Worm (Caenorhabditis elegans): ENCODE measurements around the gene sri-57.

sri-57 gene

ce11 chrII:2709942-2710341 lies 37.7 kb upstream of the sri-57 start, which contains the start of gene T05A8.1:
Gene T05A8.1, minus strand, starts transcription at chrII:2710042.
- TF ChIP-seq hmg-1.1 (GFP tag; IDR thresholded peaks at IDR 0.05), result no peak
- no peak for TF ChIP-seq nhr-25 (tag; optimal IDR thresholded peaks at IDR 0.05; ENCODE audit: borderline replicate concordance, insufficient read depth)
- no peak for TF ChIP-seq aha-1 (tag)
- TF ChIP-seq R02D3.7 (tag; optimal IDR thresholded peaks at IDR 0.05), result no peak
- TF ChIP-seq lin-1 (GFP tag; IDR thresholded peaks at IDR 0.05), result no peak
- TF ChIP-seq ceh-82 (tag; optimal IDR thresholded peaks at IDR 0.05), result no peak
- no peak for TF ChIP-seq F49E8.2 (tag; optimal IDR thresholded peaks at IDR 0.05; ENCODE audit: borderline replicate concordance)
- TF ChIP-seq mxl-2 (GFP tag; conservative IDR thresholded peaks at IDR 0.05), result no peak
- TF ChIP-seq lin-13 (GFP tag; optimal IDR thresholded peaks at IDR 0.05), result no peak
- no peak for TF ChIP-seq ceh-32 (tag; optimal IDR thresholded peaks at IDR 0.05; ENCODE audit: poor library complexity)
- TF ChIP-seq vab-7 (GFP tag; IDR thresholded peaks at IDR 0.05), result no peak

- no peak for TF ChIP-seq mdt-29 (GFP tag; IDR thresholded peaks at IDR 0.05)
- TF ChIP-seq ceh-62 (tag; optimal IDR thresholded peaks at IDR 0.05), result no peak
- no peak for TF ChIP-seq daf-16 (GFP tag; optimal IDR thresholded peaks at IDR 0.05)
- TF ChIP-seq daf-16 (tag; optimal IDR thresholded peaks at IDR 0.05), result peak; percentile 68
- TF ChIP-seq skn-1 (tag; optimal IDR thresholded peaks at IDR 0.05), result no peak
- no peak for TF ChIP-seq nhr-48 (tag; optimal IDR thresholded peaks at IDR 0.05)
- TF ChIP-seq lsy-2 (tag; optimal IDR thresholded peaks at IDR 0.05), result no peak
- TF ChIP-seq duxl-1 (tag; optimal IDR thresholded peaks at IDR 0.05; ENCODE audit: poor library complexity), result peak; percentile 90
- TF ChIP-seq madf-5 (GFP tag; IDR thresholded peaks at IDR 0.05), result no peak
- TF ChIP-seq gei-8 (GFP tag; optimal IDR thresholded peaks at IDR 0.05), result no peak
- TF ChIP-seq pha-4 (GFP tag; IDR thresholded peaks at IDR 0.05), result no peak
- no peak for TF ChIP-seq pha-4 (tag; optimal IDR thresholded peaks at IDR 0.05)
- no peak for TF ChIP-seq daf-8 (GFP tag; IDR thresholded peaks at IDR 0.05)
- no peak for TF ChIP-seq lin-15B (tag; optimal IDR thresholded peaks at IDR 0.05)
- peak; percentile 45 for TF ChIP-seq mes-2 (tag; optimal IDR thresholded peaks at IDR 0.05; ENCODE audit: poor library complexity, severe bottlenecking)
- TF ChIP-seq lin-29 (GFP tag; IDR thresholded peaks at IDR 0.05), result no peak
- no peak for TF ChIP-seq ceh-20 (GFP tag; IDR thresholded peaks at IDR 0.05)
- TF ChIP-seq rbr-2 (tag; optimal IDR thresholded peaks at IDR 0.05), result no peak
- 0 out of 2 replicates have a peak, but pooled peaks have one; percentile 10 for TF ChIP-seq dmd-6 (GFP tag; IDR thresholded peaks at IDR 0.05)
- TF ChIP-seq hlh-11 (tag; optimal IDR thresholded peaks at IDR 0.05), result peak; percentile 25
- no peak for TF ChIP-seq D1046.2 (GFP tag; IDR thresholded peaks at IDR 0.05)
- no peak for TF ChIP-seq ztf-11 (tag; optimal IDR thresholded peaks at IDR 0.05)
- no peak for TF ChIP-seq nhr-28 (tag; optimal IDR thresholded peaks at IDR 0.05)
- no peak for TF ChIP-seq php-3 (GFP tag; IDR thresholded peaks at IDR 0.05)
- TF ChIP-seq hlh-30 (tag; optimal IDR thresholded peaks at IDR 0.05; ENCODE audit: insufficient read depth), result peak; percentile 49
- TF ChIP-seq nhr-111 (GFP tag; optimal IDR thresholded peaks at IDR 0.05), result no peak
- no peak for TF ChIP-seq zfp-3 (GFP tag; conservative IDR thresholded peaks at IDR 0.05)
- TF ChIP-seq ceh-82 (tag; optimal IDR thresholded peaks at IDR 0.05), result no peak
- no peak for TF ChIP-seq arid-1 (GFP tag; conservative IDR thresholded peaks at IDR 0.05)
Measured at ce11 chrII:2707872-2708271, 35.7 kb upstream of the sri-57 start, which contains the start of gene Y47G7B.2. Gene Y47G7B.2, minus strand, starts transcription at chrII:2708014.

- TF ChIP-seq snpc-4 (tag; optimal IDR thresholded peaks at IDR 0.05), result no peak
- TF ChIP-seq T20F7.1 (GFP tag; optimal IDR thresholded peaks at IDR 0.05), result no peak
- no peak for TF ChIP-seq nhr-42 (GFP tag; IDR thresholded peaks at IDR 0.05)
- TF ChIP-seq lim-7 (GFP tag; IDR thresholded peaks at IDR 0.05), result no peak
- no peak for TF ChIP-seq zag-1 (tag; optimal IDR thresholded peaks at IDR 0.05)
- TF ChIP-seq daf-8 (GFP tag; IDR thresholded peaks at IDR 0.05), result no peak
- TF ChIP-seq Y75B8A.6 (GFP tag; IDR thresholded peaks at IDR 0.05), result no peak
- TF ChIP-seq nhr-76 (tag; optimal IDR thresholded peaks at IDR 0.05), result no peak
- TF ChIP-seq hif-1 (tag; optimal IDR thresholded peaks at IDR 0.05), result no peak
- TF ChIP-seq nhr-237 (tag; optimal IDR thresholded peaks at IDR 0.05), result no peak
- no peak for TF ChIP-seq F49E8.2 (tag; optimal IDR thresholded peaks at IDR 0.05; ENCODE audit: borderline replicate concordance)
- TF ChIP-seq ceh-44 (GFP tag; IDR thresholded peaks at IDR 0.05), result no peak
- TF ChIP-seq fkh-10 (GFP tag; optimal IDR thresholded peaks at IDR 0.05), result no peak
- no peak for TF ChIP-seq nhr-6 (tag; optimal IDR thresholded peaks at IDR 0.05)
- no peak for TF ChIP-seq sdz-12 (GFP tag; optimal IDR thresholded peaks at IDR 0.05)
Measured at ce11 chrII:2705200-2705599, 33.0 kb upstream of the sri-57 start, which contains the start of gene srh-128. Gene srh-128, minus strand, starts transcription at chrII:2705300.
